Worm (Caenorhabditis elegans) whole organism, late embryonic: ENCODE measurements around the gene dyf-6.

Source experiments
- ceh-22 ChIP-seq: sonication (generic microtip); optimal IDR thresholded peaks from 2 replicates; lab custom pipeline; 2017; ENCODE audit warnings: missing biosample characterization, missing genetic modification characterization
- ets-4 ChIP-seq: sonication (generic microtip); optimal IDR thresholded peaks from 2 replicates; lab custom pipeline; 2016; ENCODE audit warnings: missing genetic modification characterization, missing compliant biosample characterization

DNA sequence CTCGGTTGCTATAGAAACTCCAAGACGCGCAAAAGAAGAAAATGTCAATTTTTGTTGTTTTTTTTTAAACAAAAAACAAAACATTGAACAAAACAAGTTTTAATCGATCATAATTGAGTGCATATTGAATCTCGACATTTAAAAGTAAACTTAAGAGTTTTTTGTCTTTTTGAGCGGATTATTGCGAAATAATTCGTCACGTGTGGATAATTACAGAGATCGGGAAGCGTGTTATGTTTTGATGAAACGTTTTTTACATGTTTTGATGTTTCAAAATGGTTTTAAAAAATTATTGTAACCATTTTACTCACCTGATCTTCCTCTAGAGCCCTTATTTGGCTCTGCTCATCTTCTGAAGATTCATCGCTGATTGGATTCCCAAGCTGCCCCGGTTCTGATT, 307 bp downstream of the dyf-6 start:
- TF ChIP-seq ceh-22 (tag; lab: Kevin White, UChicago) (no peak), ets-4 (no peak)
